Worm (Caenorhabditis elegans) whole organism, L4/young adult: Measurements from ENCODE around the gene F56D5.6.
A peak's percentile ranks its signal among the peaks of the same experiment; 100 is the strongest.

Source experiments
- W03F9.2 ChIP-seq: fragments of 150-350 bp; optimal IDR thresholded peaks from 2 replicates; lab custom pipeline; 2014; ENCODE audit warnings: missing biosample characterization, missing genetic modification characterization
- dao-5 ChIP-seq: sonication (generic microtip); optimal IDR thresholded peaks from 2 replicates; lab custom pipeline; 2016; ENCODE audit warnings: missing genotype, missing genetic modification characterization, moderate library complexity, missing compliant biosample characterization
- him-1 ChIP-seq: sonication (generic microtip); optimal IDR thresholded peaks from 2 replicates; lab custom pipeline; 2016; ENCODE audit warnings: missing genotype, missing genetic modification reagents, missing genetic modification characterization, missing compliant biosample characterization

The F56D5.6 gene

ce11 chrIV:9398512-9398911, 3.2 kb upstream of the F56D5.6 start, which contains the start of gene F56D5.2:
Gene F56D5.2 (minus strand): TSS chrIV:9398612.
- TF ChIP-seq W03F9.2 (tag; lab: Kevin White, UChicago) (no peak), dao-5 (tag; lab: Kevin White, UChicago) (no peak)

ce11 chrIV:9403761-9404420, 2.2 kb downstream of the F56D5.6 start:
- TF ChIP-seq him-1, result no peak
- no peak for TF ChIP-seq dao-5 (tag; lab: Kevin White, UChicago)
- no peak for TF ChIP-seq W03F9.2 (tag; lab: Kevin White, UChicago)

ce11 chrIV:9408004-9408403, 6.3 kb downstream of the F56D5.6 start, which contains the start of gene F56D5.5:
Gene F56D5.5 (minus strand): TSS chrIV:9408104.
- TF ChIP-seq W03F9.2 (tag; lab: Kevin White, UChicago) (no peak), dao-5 (tag; lab: Kevin White, UChicago) (no peak), him-1 (no peak)

- TF ChIP-seq him-1 (no peak), W03F9.2 (tag; lab: Kevin White, UChicago) (no peak), dao-5 (tag; lab: Kevin White, UChicago) (no peak)
These were observed 20.7 kb downstream of the F56D5.6 start, which contains the start of gene F56D5.9 for ce11 chrIV:9422408-9422807. Gene F56D5.9 (minus strand): TSS chrIV:9422508.

- no peak for TF ChIP-seq dao-5 (tag; lab: Kevin White, UChicago)
- TF ChIP-seq W03F9.2 (tag; lab: Kevin White, UChicago), result no peak
- no peak for TF ChIP-seq him-1
These were observed 21.4 kb downstream of the F56D5.6 start, which contains the start of gene srxa-2 for ce11 chrIV:9423095-9423494. Gene srxa-2 (plus strand): TSS chrIV:9423395.

ce11 chrIV:9427959-9428358, 26.2 kb downstream of the F56D5.6 start, which contains the start of gene F59B8.1:
Gene F59B8.1 (plus strand): TSS chrIV:9428259.
- TF ChIP-seq dao-5 (tag; lab: Kevin White, UChicago) (no peak), W03F9.2 (tag; lab: Kevin White, UChicago) (no peak), him-1 (no peak)

- TF ChIP-seq dao-5 (tag; lab: Kevin White, UChicago), result no peak
- TF ChIP-seq W03F9.2 (tag; lab: Kevin White, UChicago), result no peak
- TF ChIP-seq him-1, result no peak
These were observed 30.6 kb downstream of the F56D5.6 start for ce11 chrIV:9432327-9432726.

- no peak for TF ChIP-seq him-1
- no peak for TF ChIP-seq W03F9.2 (tag; lab: Kevin White, UChicago)
- no peak for TF ChIP-seq dao-5 (tag; lab: Kevin White, UChicago)
These were observed 37.0 kb downstream of the F56D5.6 start for ce11 chrIV:9438753-9439152.

ce11 chrIV:9440880-9441336, 39.2 kb downstream of the F56D5.6 start, which contains the start of gene idh-1:
Gene idh-1 (minus strand): TSS chrIV:9441107.
- no peak for TF ChIP-seq him-1
- peak; percentile 36 for TF ChIP-seq W03F9.2 (tag; lab: Kevin White, UChicago)
- no peak for TF ChIP-seq dao-5 (tag; lab: Kevin White, UChicago)

- no peak for TF ChIP-seq W03F9.2 (tag; lab: Kevin White, UChicago)
- TF ChIP-seq him-1, result no peak
- TF ChIP-seq dao-5 (tag; lab: Kevin White, UChicago), result no peak
These were observed 39.7 kb downstream of the F56D5.6 start for ce11 chrIV:9441391-9441790.

ce11 chrIV:9442106-9442532, 40.4 kb downstream of the F56D5.6 start:
- TF ChIP-seq W03F9.2 (tag; lab: Kevin White, UChicago) (peak; percentile 38), him-1 (no peak)

- TF ChIP-seq him-1 (no peak), dao-5 (tag; lab: Kevin White, UChicago) (no peak), W03F9.2 (tag; lab: Kevin White, UChicago) (no peak)
These were observed 42.2 kb downstream of the F56D5.6 start, which contains the start of gene F38E11.9 for ce11 chrIV:9443940-9444339. Gene F38E11.9 (minus strand): TSS chrIV:9444040.

ce11 chrIV:9444417-9445026, 42.8 kb downstream of the F56D5.6 start:
- TF ChIP-seq dao-5 (tag; lab: Kevin White, UChicago), result no peak
- TF ChIP-seq him-1, result peak; percentile 78
- TF ChIP-seq W03F9.2 (tag; lab: Kevin White, UChicago), result peak; percentile 87

ce11 chrIV:9445407-9445806, 43.7 kb downstream of the F56D5.6 start, which contains the start of gene hsp-12.3:
Gene hsp-12.3 (minus strand): TSS chrIV:9445507.
- no peak for TF ChIP-seq him-1
- TF ChIP-seq dao-5 (tag; lab: Kevin White, UChicago), result no peak
- no peak for TF ChIP-seq W03F9.2 (tag; lab: Kevin White, UChicago)
